Fruit fly (Drosophila melanogaster): ENCODE results near the gene alt.

Gene alt

dm6 chr3R:17684854-17685253 is 2.5 kb upstream of the alt start, which contains the start of the genes CG31251 and CG31360 (continued):
- TF ChIP-seq CG16863 (GFP tag; optimal IDR thresholded peaks at IDR 0.05), result no peak
- peak; percentile 45 for TF ChIP-seq pzg (GFP tag; optimal IDR thresholded peaks at IDR 0.05)
- peak; percentile 91 for TF ChIP-seq Doc3 (GFP tag; IDR thresholded peaks at IDR 0.05; ENCODE audit: partially characterized antibody)
- TF ChIP-seq C15 (GFP tag; IDR thresholded peaks at IDR 0.05), result no peak
- TF ChIP-seq CG17359 (tag; optimal IDR thresholded peaks at IDR 0.05), result no peak
- no peak for TF ChIP-seq fu2 (GFP tag; optimal IDR thresholded peaks at IDR 0.05)
- TF ChIP-seq CG7987 (GFP tag; optimal IDR thresholded peaks at IDR 0.05), result no peak
- no peak for TF ChIP-seq gce (GFP tag; IDR thresholded peaks at IDR 0.05)
- TF ChIP-seq CG13296 (GFP tag; optimal IDR thresholded peaks at IDR 0.05), result no peak
- TF ChIP-seq schlank (tag; optimal IDR thresholded peaks at IDR 0.05), result no peak
- no peak for TF ChIP-seq CG12744 (GFP tag; optimal IDR thresholded peaks at IDR 0.05)
- no peak for TF ChIP-seq CG16779 (GFP tag; IDR thresholded peaks at IDR 0.05)
- TF ChIP-seq Dip2 (GFP tag; IDR thresholded peaks at IDR 0.05), result no peak
- no peak for TF ChIP-seq Sry-β (GFP tag; optimal IDR thresholded peaks at IDR 0.05)
- no peak for TF ChIP-seq Antp (GFP tag; optimal IDR thresholded peaks at IDR 0.05)
- no peak for TF ChIP-seq tgo (GFP tag; IDR thresholded peaks at IDR 0.05)
- TF ChIP-seq CG12219 (GFP tag; optimal IDR thresholded peaks at IDR 0.05), result no peak
- TF ChIP-seq HmgD (GFP tag; optimal IDR thresholded peaks at IDR 0.05), result no peak
- no peak for TF ChIP-seq Awh (GFP tag; IDR thresholded peaks at IDR 0.05)
- no peak for TF ChIP-seq abd-A (tag; optimal IDR thresholded peaks at IDR 0.05)
- TF ChIP-seq CG6854 (GFP tag; optimal IDR thresholded peaks at IDR 0.05), result no peak
- TF ChIP-seq eve (GFP tag; optimal IDR thresholded peaks at IDR 0.05), result no peak
- TF ChIP-seq sens-2 (GFP tag; IDR thresholded peaks at IDR 0.05), result no peak
- no peak for TF ChIP-seq wor (GFP tag; IDR thresholded peaks at IDR 0.05)
- TF ChIP-seq Dp (GFP tag; optimal IDR thresholded peaks at IDR 0.05), result peak; percentile 37
- no peak for TF ChIP-seq CG1603 (tag; optimal IDR thresholded peaks at IDR 0.05)
- no peak for TF ChIP-seq wek (GFP tag; optimal IDR thresholded peaks at IDR 0.05)
- TF ChIP-seq chm (GFP tag; IDR thresholded peaks at IDR 0.05), result no peak
- TF ChIP-seq tll (GFP tag; optimal IDR thresholded peaks at IDR 0.05), result no peak
- peak; percentile 29 for TF ChIP-seq Ets97D (GFP tag; optimal IDR thresholded peaks at IDR 0.05)
- TF ChIP-seq PHDP (tag; optimal IDR thresholded peaks at IDR 0.05), result peak; percentile 3
- TF ChIP-seq BEAF-32 (GFP tag; optimal IDR thresholded peaks at IDR 0.05), result peak; percentile 81
- no peak for TF ChIP-seq stc (GFP tag; IDR thresholded peaks at IDR 0.05)
- no peak for TF ChIP-seq CG11560 (tag; IDR thresholded peaks at IDR 0.05)
- peak; percentile 82 for TF ChIP-seq knrl (GFP tag; IDR thresholded peaks at IDR 0.05; ENCODE audit: partially characterized antibody)
- no peak for TF ChIP-seq Hr39 (optimal IDR thresholded peaks at IDR 0.05)
- TF ChIP-seq Trl (optimal IDR thresholded peaks at IDR 0.05), result no peak
- TF ChIP-seq Trl (GFP tag; optimal IDR thresholded peaks at IDR 0.05), result no peak
- TF ChIP-seq ewg (GFP tag; optimal IDR thresholded peaks at IDR 0.05), result no peak
- TF ChIP-seq twi (tag; optimal IDR thresholded peaks at IDR 0.05), result no peak
- no peak for TF ChIP-seq CG1024 (GFP tag; IDR thresholded peaks at IDR 0.05)
- TF ChIP-seq bigmax (GFP tag; optimal IDR thresholded peaks at IDR 0.05), result no peak
- no peak for TF ChIP-seq CG9215 (GFP tag; IDR thresholded peaks at IDR 0.05)
- TF ChIP-seq fd3F (GFP tag; optimal IDR thresholded peaks at IDR 0.05), result no peak
- no peak for TF ChIP-seq Ets65A (GFP tag)
- TF ChIP-seq CG11723 (GFP tag; optimal IDR thresholded peaks at IDR 0.05), result no peak
- TF ChIP-seq CG12391 (tag; optimal IDR thresholded peaks at IDR 0.05), result peak; percentile 42
- no peak for TF ChIP-seq CG7271 (tag; optimal IDR thresholded peaks at IDR 0.05)
- peak; percentile 19 for TF ChIP-seq grau (tag; optimal IDR thresholded peaks at IDR 0.05)
- TF ChIP-seq z (GFP tag; IDR thresholded peaks at IDR 0.05), result no peak
- no peak for TF ChIP-seq sima (GFP tag; optimal IDR thresholded peaks at IDR 0.05)
- TF ChIP-seq CG14050 (GFP tag; IDR thresholded peaks at IDR 0.05), result no peak
- no peak for TF ChIP-seq br (optimal IDR thresholded peaks at IDR 0.05)
